Worm (Caenorhabditis elegans): ENCODE results near the gene C24D10.49.

C24D10.49 gene

ce11 chrIV:5173032-5173431, 15.9 kb upstream of the C24D10.49 start, which contains the start of gene lam-1:
TSS of gene lam-1 (plus strand) at chrIV:5173332.
- TF ChIP-seq ztf-25 (GFP tag; IDR thresholded peaks at IDR 0.05) (no peak), Y79H2A.3 (GFP tag; conservative IDR thresholded peaks at IDR 0.05) (no peak), pbrm-1 (GFP tag; IDR thresholded peaks at IDR 0.05) (no peak), nfya-1 (tag; optimal IDR thresholded peaks at IDR 0.05; ENCODE audit: borderline replicate concordance, insufficient read depth) (no peak), pha-4 (tag; optimal IDR thresholded peaks at IDR 0.05) (no peak), hlh-12 (tag; optimal IDR thresholded peaks at IDR 0.05) (no peak), akir-1 (GFP tag; optimal IDR thresholded peaks at IDR 0.05) (no peak), dox-1 (GFP tag; IDR thresholded peaks at IDR 0.05) (no peak), nhr-179 (tag; optimal IDR thresholded peaks at IDR 0.05) (no peak), unc-62 (GFP tag; optimal IDR thresholded peaks at IDR 0.05) (no peak), nfya-2 (GFP tag; IDR thresholded peaks at IDR 0.05) (no peak), snpc-1.1 (tag; optimal IDR thresholded peaks at IDR 0.05; ENCODE audit: insufficient read depth) (no peak), unc-130 (GFP tag; optimal IDR thresholded peaks at IDR 0.05) (no peak), let-526 (GFP tag; IDR thresholded peaks at IDR 0.05) (no peak), ztf-6 (GFP tag; IDR thresholded peaks at IDR 0.05) (no peak)

ce11 chrIV:5171994-5172528, 14.9 kb upstream of the C24D10.49 start:
- no peak for TF ChIP-seq snpc-1.3 (tag; optimal IDR thresholded peaks at IDR 0.05; ENCODE audit: insufficient read depth)
- no peak for TF ChIP-seq let-607 (tag; optimal IDR thresholded peaks at IDR 0.05)
- no peak for TF ChIP-seq mes-4 (tag; optimal IDR thresholded peaks at IDR 0.05)
- no peak for TF ChIP-seq die-1 (tag; optimal IDR thresholded peaks at IDR 0.05)
- TF ChIP-seq egl-44 (GFP tag; IDR thresholded peaks at IDR 0.05): no peak
- no peak for TF ChIP-seq F39B2.1 (GFP tag; IDR thresholded peaks at IDR 0.05)
- TF ChIP-seq attf-5 (GFP tag; optimal IDR thresholded peaks at IDR 0.05): no peak
- no peak for TF ChIP-seq nfya-1 (tag; optimal IDR thresholded peaks at IDR 0.05; ENCODE audit: borderline replicate concordance, insufficient read depth)
- TF ChIP-seq Y67H2A.10 (GFP tag; conservative IDR thresholded peaks at IDR 0.05): no peak
- no peak for TF ChIP-seq F52B5.7 (tag; optimal IDR thresholded peaks at IDR 0.05)
- no peak for TF ChIP-seq hlh-26 (GFP tag; conservative IDR thresholded peaks at IDR 0.05)
- TF ChIP-seq B0019.2 (GFP tag; conservative IDR thresholded peaks at IDR 0.05): no peak
- no peak for TF ChIP-seq nfyb-1 (GFP tag; IDR thresholded peaks at IDR 0.05)
- TF ChIP-seq ztf-28 (GFP tag; IDR thresholded peaks at IDR 0.05): no peak

ce11 chrIV:5169335-5169734, 12.2 kb upstream of the C24D10.49 start:
- TF ChIP-seq hmg-1.2 (GFP tag; IDR thresholded peaks at IDR 0.05): peak; percentile 38; the same call in 1 of the 2 replicates
- peak; percentile 50; the same call in 1 of the 2 replicates for TF ChIP-seq aptf-2 (GFP tag; conservative IDR thresholded peaks at IDR 0.05)
- TF ChIP-seq tlf-1 (GFP tag; optimal IDR thresholded peaks at IDR 0.05): no peak
- TF ChIP-seq Y67H2A.10 (GFP tag; conservative IDR thresholded peaks at IDR 0.05): no peak
- no peak for TF ChIP-seq ZK185.1 (tag; optimal IDR thresholded peaks at IDR 0.05; ENCODE audit: poor library complexity, severe bottlenecking)
- no peak for TF ChIP-seq chd-7 (tag; optimal IDR thresholded peaks at IDR 0.05)

- TF ChIP-seq rec-8 (tag; optimal IDR thresholded peaks at IDR 0.05): no peak
- TF ChIP-seq F55B11.4 (tag; optimal IDR thresholded peaks at IDR 0.05; ENCODE audit: borderline replicate concordance, insufficient read depth): no peak
- TF ChIP-seq hmg-20 (GFP tag; IDR thresholded peaks at IDR 0.05): no peak
- no peak for TF ChIP-seq tbx-9 (tag; optimal IDR thresholded peaks at IDR 0.05; ENCODE audit: borderline replicate concordance)
- TF ChIP-seq ama-1 (optimal IDR thresholded peaks at IDR 0.05): no peak
- no peak for TF ChIP-seq ama-1 (GFP tag; optimal IDR thresholded peaks at IDR 0.05)
- no peak for TF ChIP-seq chd-7 (tag; optimal IDR thresholded peaks at IDR 0.05)
- TF ChIP-seq ccch-3 (GFP tag; optimal IDR thresholded peaks at IDR 0.05): no peak
- TF ChIP-seq ztf-28 (GFP tag; IDR thresholded peaks at IDR 0.05): no peak
- no peak for TF ChIP-seq lir-1 (GFP tag; conservative IDR thresholded peaks at IDR 0.05)
- TF ChIP-seq nfya-2 (GFP tag; IDR thresholded peaks at IDR 0.05): no peak
- TF ChIP-seq somi-1 (GFP tag; optimal IDR thresholded peaks at IDR 0.05): no peak
Measured at ce11 chrIV:5166030-5166429, 8.9 kb upstream of the C24D10.49 start, which contains the start of gene ptp-5.1. TSS of gene ptp-5.1 (plus strand) at chrIV:5166330.
